Fruit fly (Drosophila melanogaster) whole organism, embryonic: Measurements from ENCODE around the gene wapl.

Source experiments
- CG10209 ChIP-seq: fragments of 200-800 bp; sonication (Bioruptor generic); optimal IDR thresholded peaks from 3 replicates; lab custom pipeline; 2017; ENCODE audit warnings: missing biosample characterization, mild to moderate bottlenecking, missing genetic modification characterization, missing genetic modification reagents
- CG10959 ChIP-seq: fragments of 200-800 bp; sonication (Bioruptor generic); IDR thresholded peaks from 2 replicates; pipeline ENCODE4 v1.3.6; 2022; ENCODE audit warnings: missing biosample characterization, missing genetic modification characterization
- CG11398 ChIP-seq: fragments of 200-800 bp; sonication (Bioruptor generic); optimal IDR thresholded peaks from 2 replicates; lab custom pipeline; 2016; ENCODE audit warnings: missing biosample characterization, missing genetic modification characterization
- CG12071 ChIP-seq: fragments of 200-800 bp; sonication (Bioruptor generic); optimal IDR thresholded peaks from 3 replicates; lab custom pipeline; 2018; ENCODE audit warnings: missing biosample characterization, mild to moderate bottlenecking, missing genetic modification characterization
- CG12299 ChIP-seq: fragments of 200-800 bp; sonication (Bioruptor generic); optimal IDR thresholded peaks from 2 replicates; lab custom pipeline; 2018; ENCODE audit warnings: missing biosample characterization, mild to moderate bottlenecking, missing genetic modification characterization
- CG15601 ChIP-seq: fragments of 200-800 bp; sonication (Bioruptor generic); optimal IDR thresholded peaks from 3 replicates; lab custom pipeline; 2019; ENCODE audit warnings: missing biosample characterization, mild to moderate bottlenecking, missing genetic modification characterization, moderate library complexity
- CG16815 ChIP-seq: fragments of 200-800 bp; sonication (Bioruptor generic); optimal IDR thresholded peaks from 3 replicates; lab custom pipeline; 2017; ENCODE audit warnings: missing biosample characterization, mild to moderate bottlenecking, missing genetic modification characterization
- CG17802 ChIP-seq: fragments of 200-800 bp; sonication (Bioruptor generic); optimal IDR thresholded peaks from 2 replicates; lab custom pipeline; 2018; ENCODE audit warnings: missing biosample characterization, mild to moderate bottlenecking, missing genetic modification characterization, moderate library complexity
- CG2129 ChIP-seq: fragments of 200-800 bp; sonication (Bioruptor generic); IDR thresholded peaks from 2 replicates; pipeline ENCODE4 v1.3.6; 2022; ENCODE audit warnings: missing biosample characterization, missing genetic modification characterization; ENCODE audit not compliant: partially characterized antibody
- CG2199 ChIP-seq: fragments of 200-800 bp; sonication (Bioruptor generic); IDR thresholded peaks from 3 replicates; pipeline ENCODE4 v1.3.6; 2022; ENCODE audit warnings: missing biosample characterization, missing genetic modification characterization
- CG30020 ChIP-seq: fragments of 200-800 bp; optimal IDR thresholded peaks from 2 replicates; lab custom pipeline; 2019; ENCODE audit warnings: missing biosample characterization, mild to moderate bottlenecking, missing genetic modification characterization, moderate library complexity
- CG32532 ChIP-seq: fragments of 200-800 bp; sonication (Bioruptor generic); IDR thresholded peaks from 2 replicates; pipeline ENCODE4 v1.3.6; 2022; ENCODE audit warnings: missing biosample characterization, missing genetic modification characterization
- CG9215 ChIP-seq: fragments of 200-800 bp; sonication (Bioruptor generic); IDR thresholded peaks from 2 replicates; pipeline ENCODE4 v1.3.6; 2022; ENCODE audit warnings: missing biosample characterization, missing genetic modification characterization
- Dref ChIP-seq: fragments of 200-800 bp; sonication (Bioruptor generic); IDR thresholded peaks from 2 replicates; pipeline ENCODE4 v1.3.6; 2022; ENCODE audit warnings: missing biosample characterization, missing genetic modification characterization
- Ets65A ChIP-seq: fragments of 200-800 bp; sonication (Bioruptor generic); peaks from one replicate; lab custom pipeline; 2016; ENCODE audit warnings: missing biosample characterization, missing genetic modification characterization
- Fer1 ChIP-seq: fragments of 200-800 bp; sonication (Bioruptor generic); optimal IDR thresholded peaks from 2 replicates; lab custom pipeline; 2017; ENCODE audit warnings: missing biosample characterization, mild to moderate bottlenecking, missing genetic modification characterization
- GATAe ChIP-seq: fragments of 200-800 bp; sonication (Bioruptor generic); conservative IDR thresholded peaks from 2 replicates; pipeline ENCODE4 v1.3.6; 2022; ENCODE audit warnings: missing biosample characterization, missing genetic modification characterization
- Hmr ChIP-seq: fragments of 200-800 bp; sonication (Bioruptor generic); optimal IDR thresholded peaks from 3 replicates; lab custom pipeline; 2017; ENCODE audit warnings: mild to moderate bottlenecking, missing biosample characterization, missing genetic modification reagents, missing genetic modification characterization
- NC2α ChIP-seq: fragments of 200-800 bp; sonication (Bioruptor generic); optimal IDR thresholded peaks from 2 replicates; lab custom pipeline; 2016; ENCODE audit warnings: missing biosample characterization, missing genetic modification characterization
- Oaz ChIP-seq: fragments of 200-800 bp; sonication (Bioruptor generic); IDR thresholded peaks from 2 replicates; pipeline ENCODE4 v1.3.6; 2022; ENCODE audit warnings: missing biosample characterization, missing genetic modification characterization
- PHDP ChIP-seq: fragments of 200-800 bp; sonication (Bioruptor generic); optimal IDR thresholded peaks from 3 replicates; lab custom pipeline; 2018; ENCODE audit warnings: missing biosample characterization, mild to moderate bottlenecking, missing genetic modification characterization, moderate library complexity
- Ravus ChIP-seq: fragments of 200-800 bp; sonication (Bioruptor generic); IDR thresholded peaks from 2 replicates; pipeline ENCODE4 v1.3.6; 2022; ENCODE audit warnings: missing biosample characterization, missing genetic modification characterization
- Sox100B ChIP-seq: fragments of 200-800 bp; sonication (Bioruptor generic); optimal IDR thresholded peaks from 3 replicates; lab custom pipeline; 2018; ENCODE audit warnings: missing biosample characterization, mild to moderate bottlenecking, missing genetic modification characterization
- Spps ChIP-seq: fragments of 200-800 bp; sonication (Bioruptor generic); optimal IDR thresholded peaks from 2 replicates; lab custom pipeline; 2018; ENCODE audit warnings: missing biosample characterization, mild to moderate bottlenecking, missing genetic modification characterization
- Sry-δ ChIP-seq: fragments of 200-800 bp; sonication (Bioruptor generic); optimal IDR thresholded peaks from 2 replicates; lab custom pipeline; 2016; ENCODE audit warnings: missing biosample characterization, missing genetic modification characterization
- Ssrp ChIP-seq: fragments of 200-800 bp; sonication (Bioruptor generic); optimal IDR thresholded peaks from 2 replicates; lab custom pipeline; 2018; ENCODE audit warnings: missing biosample characterization, mild to moderate bottlenecking, missing genetic modification characterization, moderate library complexity
- Stat92E ChIP-seq, 3 experiments: fragments of >200 bp in 2 of 3; fragments of 200-800 bp in 1 of 3; sonication (Bioruptor generic) in 1 of 3; optimal IDR thresholded peaks; 2 replicates each; lab custom pipeline; 2017 to 2019; ENCODE audit warnings: missing biosample characterization in 3 of 3, missing genetic modification characterization in 3 of 3, mild to moderate bottlenecking in 1 of 3, moderate library complexity in 1 of 3
- Trl ChIP-seq, 3 experiments: fragments of >200 bp in 2 of 3; fragments of 200-800 bp in 1 of 3; sonication (Bioruptor generic) in 1 of 3; optimal IDR thresholded peaks; 2 replicates in 1 of 3; 3 replicates in 2 of 3; lab custom pipeline; 2016 to 2017; ENCODE audit warnings: missing biosample characterization in 1 of 3, missing genetic modification characterization in 1 of 3
- ab ChIP-seq: fragments of 200-800 bp; sonication (Bioruptor generic); optimal IDR thresholded peaks from 2 replicates; lab custom pipeline; 2016; ENCODE audit warnings: missing biosample characterization, missing genetic modification characterization
- abd-A ChIP-seq: fragments of 200-800 bp; sonication (Bioruptor generic); optimal IDR thresholded peaks from 3 replicates; lab custom pipeline; 2019; ENCODE audit warnings: missing biosample characterization, mild to moderate bottlenecking, missing genetic modification characterization, moderate library complexity
- ac ChIP-seq: fragments of 200-800 bp; sonication (Bioruptor generic); optimal IDR thresholded peaks from 3 replicates; lab custom pipeline; 2017; ENCODE audit warnings: missing biosample characterization, mild to moderate bottlenecking, missing genetic modification characterization
- aop ChIP-seq: fragments of 200-800 bp; sonication (Bioruptor generic); IDR thresholded peaks from 2 replicates; pipeline ENCODE4 v1.3.6; 2022; ENCODE audit warnings: missing biosample characterization, missing genetic modification characterization
- cato ChIP-seq: fragments of 200-800 bp; sonication (Bioruptor generic); optimal IDR thresholded peaks from 2 replicates; lab custom pipeline; 2016; ENCODE audit warnings: missing biosample characterization, missing genetic modification characterization, borderline replicate concordance
- dimm ChIP-seq: fragments of 200-800 bp; sonication (Bioruptor generic); IDR thresholded peaks from 2 replicates; pipeline ENCODE4 v1.3.6; 2022; ENCODE audit warnings: missing biosample characterization, missing genetic modification characterization
- emc ChIP-seq: fragments of 200-800 bp; sonication (Bioruptor generic); optimal IDR thresholded peaks from 2 replicates; lab custom pipeline; 2016; ENCODE audit warnings: missing biosample characterization, missing genetic modification characterization
- ken ChIP-seq: fragments of 200-800 bp; sonication (Bioruptor generic); IDR thresholded peaks from 3 replicates; pipeline ENCODE4 v1.3.6; 2022; ENCODE audit warnings: missing biosample characterization, missing genetic modification characterization
- lab ChIP-seq: fragments of 200-800 bp; sonication (Bioruptor generic); optimal IDR thresholded peaks from 3 replicates; lab custom pipeline; 2017; ENCODE audit warnings: missing biosample characterization, missing genetic modification characterization, mild to moderate bottlenecking, moderate library complexity, missing genetic modification reagents
- lmd ChIP-seq: fragments of 200-800 bp; sonication (Bioruptor generic); IDR thresholded peaks from 2 replicates; pipeline ENCODE4 v1.3.6; 2022; ENCODE audit warnings: missing biosample characterization, missing genetic modification characterization
- luna ChIP-seq: fragments of 200-800 bp; sonication (Bioruptor generic); optimal IDR thresholded peaks from 2 replicates; lab custom pipeline; 2016; ENCODE audit warnings: missing biosample characterization, missing genetic modification characterization
- pan ChIP-seq, 4 experiments: fragments of >200 bp in 3 of 4; fragments of 200-800 bp in 1 of 4; sonication (Bioruptor generic) in 1 of 4; optimal IDR thresholded peaks in 3 of 4; IDR thresholded peaks in 1 of 4; 2 replicates each; pipeline versions ENCODE4 v1.3.6 to Lab custom; 2017 to 2022; ENCODE audit warnings: missing biosample characterization in 2 of 4, missing genetic modification characterization in 2 of 4, mixed read lengths in 1 of 4
- pb ChIP-seq: fragments of 200-800 bp; sonication (Bioruptor generic); optimal IDR thresholded peaks from 3 replicates; lab custom pipeline; 2016; ENCODE audit warnings: missing biosample characterization, missing genetic modification characterization
- peb ChIP-seq: fragments of 200-800 bp; sonication (Bioruptor generic); IDR thresholded peaks from 2 replicates; pipeline ENCODE4 v1.3.6; 2022; ENCODE audit warnings: missing biosample characterization, missing genetic modification characterization
- pho ChIP-seq: fragments of 200-800 bp; sonication (Bioruptor generic); optimal IDR thresholded peaks from 2 replicates; lab custom pipeline; 2016; ENCODE audit warnings: missing biosample characterization, missing genetic modification characterization
- prd ChIP-seq, 3 experiments: fragments of >200 bp in 2 of 3; fragments of 200-800 bp in 1 of 3; sonication (Bioruptor generic) in 1 of 3; optimal IDR thresholded peaks in 2 of 3; IDR thresholded peaks in 1 of 3; 2 replicates in 2 of 3; 3 replicates in 1 of 3; pipeline versions ENCODE4 v1.3.6 to Lab custom; 2017 to 2022; ENCODE audit warnings: missing biosample characterization in 1 of 3, missing genetic modification characterization in 1 of 3
- sisA ChIP-seq: fragments of 200-800 bp; sonication (Bioruptor generic); IDR thresholded peaks from 2 replicates; pipeline ENCODE4 v1.3.6; 2022; ENCODE audit warnings: missing biosample characterization, missing genetic modification characterization
- tap ChIP-seq: fragments of 200-800 bp; optimal IDR thresholded peaks from 3 replicates; lab custom pipeline; 2019; ENCODE audit warnings: missing biosample characterization, mild to moderate bottlenecking, missing genetic modification characterization, moderate library complexity
- tgo ChIP-seq: fragments of 200-800 bp; sonication (Bioruptor generic); IDR thresholded peaks from 3 replicates; pipeline ENCODE4 v1.3.6; 2022; ENCODE audit warnings: missing biosample characterization, missing genetic modification characterization
- tup ChIP-seq: fragments of 200-800 bp; sonication (Bioruptor generic); optimal IDR thresholded peaks from 2 replicates; lab custom pipeline; 2016; ENCODE audit warnings: missing biosample characterization, mild to moderate bottlenecking, missing genetic modification characterization, moderate library complexity
- zfh1 ChIP-seq: fragments of 200-800 bp; sonication (Bioruptor generic); IDR thresholded peaks from 3 replicates; pipeline ENCODE4 v1.3.6; 2022; ENCODE audit warnings: missing biosample characterization, missing genetic modification characterization
- zfh2 ChIP-seq: fragments of 200-800 bp; sonication (Bioruptor generic); optimal IDR thresholded peaks from 2 replicates; lab custom pipeline; 2016; ENCODE audit warnings: missing biosample characterization, missing genetic modification characterization

The wapl gene

DNA sequence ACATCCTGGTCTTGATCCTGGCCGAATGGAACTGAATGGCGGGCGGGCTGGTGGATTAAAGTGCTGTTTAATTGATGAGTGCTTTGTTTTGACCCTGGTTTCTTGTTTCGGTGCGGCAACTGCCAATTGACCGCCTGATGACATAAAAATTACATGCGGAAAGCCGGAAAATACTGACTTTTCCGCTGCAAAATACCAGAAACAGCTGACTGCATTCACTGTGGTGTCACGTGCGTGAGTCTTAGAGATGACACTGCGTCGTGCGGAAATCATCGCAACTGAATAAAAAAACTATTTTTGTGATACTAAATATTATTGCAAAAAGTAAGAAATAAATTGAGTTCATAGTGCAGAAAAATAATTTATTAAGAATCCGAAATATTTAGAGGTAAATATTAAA, 9.3 kb downstream of the wapl start, which contains the start of gene bcn92 (continued):
- TF ChIP-seq CG16815 (GFP tag; lab: Kevin White, UChicago) (no peak), CG15601 (tag; lab: Kevin White, UChicago) (peak; percentile 20), pb (GFP tag; lab: Kevin White, UChicago) (no peak), CG11398 (GFP tag; lab: Kevin White, UChicago) (no peak), Fer1 (GFP tag; lab: Kevin White, UChicago) (peak; percentile 37), CG17802 (tag; lab: Kevin White, UChicago) (no peak), CG32532 (peak; percentile 61), Ets65A (peak; percentile 64), Sry-δ (peak; percentile 90), peb (GFP tag; lab: Robert Waterston, UW) (0 out of 2 replicates have a peak, but pooled peaks have one; percentile 24), zfh2 (GFP tag; lab: Kevin White, UChicago) (peak; percentile 29), aop (GFP tag; lab: Robert Waterston, UW) (no peak), abd-A (tag; lab: Kevin White, UChicago) (no peak), CG12299 (tag; lab: Kevin White, UChicago) (no peak), dimm (no peak), ken (GFP tag; lab: Robert Waterston, UW) (no peak), Dref (GFP tag; lab: Robert Waterston, UW) (peak; percentile 32; the same call in 1 of the 2 replicates), CG2129 (GFP tag; lab: Robert Waterston, UW) (peak; percentile 86), ac (no peak), lab (GFP tag; lab: Kevin White, UChicago) (no peak), CG2199 (GFP tag; lab: Robert Waterston, UW) (no peak), Sox100B (GFP tag; lab: Kevin White, UChicago) (no peak), Spps (tag; lab: Kevin White, UChicago) (no peak), CG12071 (GFP tag; lab: Kevin White, UChicago) (no peak), ab (GFP tag; lab: Kevin White, UChicago) (no peak), Trl (optimal IDR thresholded peaks at IDR 0.05; lab: Kevin White, UChicago) (no peak), Trl (GFP tag; optimal IDR thresholded peaks at IDR 0.05; lab: Kevin White, UChicago) (peak; percentile 26), Stat92E (GFP tag; optimal IDR thresholded peaks at IDR 0.05; lab: Kevin White, UChicago) (no peak), CG10959 (GFP tag; lab: Robert Waterston, UW) (no peak), CG10209 (GFP tag; lab: Kevin White, UChicago) (peak; percentile 19), Ssrp (tag; lab: Kevin White, UChicago) (peak; percentile 2), PHDP (peak; percentile 34), pho (GFP tag; lab: Kevin White, UChicago) (peak; percentile 35), Oaz (GFP tag; lab: Robert Waterston, UW) (no peak), CG30020 (peak; percentile 26), emc (GFP tag; lab: Kevin White, UChicago) (no peak), NC2α (no peak), Hmr (GFP tag; lab: Kevin White, UChicago) (no peak), zfh1 (GFP tag; lab: Robert Waterston, UW) (no peak; the same call in 2 of the 3 replicates), Ravus (GFP tag; lab: Robert Waterston, UW) (no peak), CG9215 (GFP tag; lab: Robert Waterston, UW) (no peak), pan (optimal IDR thresholded peaks at IDR 0.05; lab: Kevin White, UChicago) (no peak), pan (GFP tag; optimal IDR thresholded peaks at IDR 0.05 in 1 of 2, IDR thresholded peaks at IDR 0.05 in 1 of 2) (no peak), prd (optimal IDR thresholded peaks at IDR 0.05; lab: Kevin White, UChicago) (no peak), prd (GFP tag; IDR thresholded peaks at IDR 0.05; lab: Robert Waterston, UW) (peak; percentile 49; the same call in 1 of the 3 replicates), lmd (GFP tag; lab: Robert Waterston, UW) (no peak; the same call in 1 of the 2 replicates), sisA (GFP tag; lab: Robert Waterston, UW) (peak; percentile 42; the same call in 1 of the 2 replicates), tup (peak; percentile 3), cato (GFP tag; lab: Kevin White, UChicago) (no peak), GATAe (GFP tag; lab: Robert Waterston, UW) (no peak), luna (GFP tag; lab: Kevin White, UChicago) (no peak), tgo (GFP tag; lab: Robert Waterston, UW) (no peak), tap (no peak)
